Worm (Caenorhabditis elegans) whole organism, midembryonic: ENCODE results near the gene egl-19.

ENCODE experiments used
- T22C8.4 ChIP-seq: fragments of 200-800 bp; sonication (Bioruptor generic); IDR thresholded peaks from 2 replicates; pipeline ENCODE4 v1.3.6; 2022; ENCODE audit warnings: missing genetic modification characterization, missing compliant biosample characterization
- cog-1 ChIP-seq: sonication (generic microtip); optimal IDR thresholded peaks from 2 replicates; lab custom pipeline; 2016; ENCODE audit warnings: missing genetic modification characterization, missing compliant biosample characterization
- flt-1 ChIP-seq: fragments of 200-800 bp; sonication (Bioruptor generic); IDR thresholded peaks from 2 replicates; pipeline ENCODE4 v1.3.6; 2022; ENCODE audit warnings: missing genetic modification characterization, missing compliant biosample characterization
- klf-2 ChIP-seq: fragments of 200-800 bp; sonication (Bioruptor generic); conservative IDR thresholded peaks from 2 replicates; pipeline ENCODE4 v1.3.6; 2022; ENCODE audit warnings: missing genetic modification reagents, missing genetic modification characterization, missing compliant biosample characterization
- med-1 ChIP-seq: sonication (generic microtip); optimal IDR thresholded peaks from 2 replicates; lab custom pipeline; 2017; ENCODE audit warnings: missing genetic modification characterization, mild to moderate bottlenecking, missing compliant biosample characterization, antibody characterized with exemption, missing genetic modification reagents; ENCODE audit not compliant: insufficient read depth
- ref-1 ChIP-seq: fragments of 200-800 bp; sonication (Bioruptor generic); conservative IDR thresholded peaks from 2 replicates; pipeline ENCODE4 v1.3.6; 2022; ENCODE audit warnings: missing genetic modification reagents, missing genetic modification characterization, missing compliant biosample characterization
- tab-1 ChIP-seq: fragments of 200-800 bp; sonication (Bioruptor generic); IDR thresholded peaks from 2 replicates; pipeline ENCODE4 v1.3.6; 2022; ENCODE audit warnings: missing genetic modification characterization, missing compliant biosample characterization
- ztf-23 ChIP-seq: fragments of 200-800 bp; sonication (Bioruptor generic); IDR thresholded peaks from 2 replicates; pipeline ENCODE4 v1.3.6; 2022; ENCODE audit warnings: missing genetic modification reagents, missing genetic modification characterization, missing compliant biosample characterization

- TF ChIP-seq tab-1 (GFP tag; lab: Robert Waterston, UW) (no peak), flt-1 (GFP tag; lab: Robert Waterston, UW) (no peak), klf-2 (GFP tag; lab: Robert Waterston, UW) (no peak), ref-1 (GFP tag; lab: Robert Waterston, UW) (no peak), med-1 (no peak), cog-1 (tag; lab: Kevin White, UChicago) (no peak), ztf-23 (GFP tag; lab: Robert Waterston, UW) (no peak), T22C8.4 (GFP tag; lab: Robert Waterston, UW) (no peak)
These were observed 49.5 kb downstream of the egl-19 start for ce11 chrIV:7454890-7455289.
